Worm (Caenorhabditis elegans) whole organism, L1 larva: ENCODE results near the gene cat-4.

Source experiments
- alr-1 ChIP-seq: fragments of 200-800 bp; sonication (Bioruptor generic); optimal IDR thresholded peaks from 2 replicates; lab custom pipeline; 2018; ENCODE audit warnings: borderline replicate concordance, mild to moderate bottlenecking, missing genetic modification characterization, missing compliant biosample characterization
- ama-1 ChIP-seq: fragments of 150-350 bp; optimal IDR thresholded peaks from 2 replicates; lab custom pipeline; 2014
- blmp-1 ChIP-seq: fragments of 150-350 bp; optimal IDR thresholded peaks from 2 replicates; lab custom pipeline; 2014; ENCODE audit warnings: missing biosample characterization, missing genetic modification characterization
- ceh-8 ChIP-seq: fragments of 200-800 bp; sonication (Bioruptor generic); optimal IDR thresholded peaks from 2 replicates; lab custom pipeline; 2018; ENCODE audit warnings: mild to moderate bottlenecking, missing genetic modification characterization, moderate library complexity, missing compliant biosample characterization
- ces-1 ChIP-seq: fragments of 150-350 bp; optimal IDR thresholded peaks from 2 replicates; lab custom pipeline; 2014; ENCODE audit warnings: missing biosample characterization, missing genetic modification reagents, missing genetic modification characterization
- dpl-1 ChIP-seq, 3 experiments: fragments of 150-350 bp in 2 of 3; sonication (generic microtip) in 1 of 3; optimal IDR thresholded peaks; 2 replicates each; lab custom pipeline; 2014 to 2017; ENCODE audit warnings: missing biosample characterization in 3 of 3, missing genetic modification characterization in 3 of 3, missing genetic modification reagents in 3 of 3
- dsc-1 ChIP-seq: sonication (generic microtip); optimal IDR thresholded peaks from 2 replicates; lab custom pipeline; 2016; ENCODE audit warnings: mild to moderate bottlenecking, missing genetic modification characterization, missing compliant biosample characterization
- efl-1 ChIP-seq, 4 experiments: fragments of 150-350 bp; optimal IDR thresholded peaks in 3 of 4; peaks in 1 of 4; 1 replicate in 1 of 4; 2 replicates in 3 of 4; lab custom pipeline; 2014; ENCODE audit warnings: missing biosample characterization in 2 of 4, missing genetic modification characterization in 2 of 4, missing genetic modification reagents in 2 of 4
- efl-3 ChIP-seq: fragments of 200-800 bp; sonication (Bioruptor generic); optimal IDR thresholded peaks from 2 replicates; lab custom pipeline; 2018; ENCODE audit warnings: mild to moderate bottlenecking, missing genetic modification characterization, missing compliant biosample characterization
- egl-13 ChIP-seq: sonication (generic microtip); optimal IDR thresholded peaks from 2 replicates; lab custom pipeline; 2016; ENCODE audit warnings: missing genotype, missing genetic modification reagents, missing genetic modification characterization, missing compliant biosample characterization
- fos-1 ChIP-seq: fragments of 150-350 bp; optimal IDR thresholded peaks from 2 replicates; lab custom pipeline; 2014; ENCODE audit warnings: missing biosample characterization, missing genetic modification characterization
- irx-1 ChIP-seq: sonication (generic microtip); optimal IDR thresholded peaks from 2 replicates; lab custom pipeline; 2016; ENCODE audit warnings: missing genetic modification characterization, missing compliant biosample characterization
- jun-1 ChIP-seq: fragments of 150-350 bp; optimal IDR thresholded peaks from 2 replicates; lab custom pipeline; 2014; ENCODE audit warnings: missing biosample characterization, missing genetic modification reagents, missing genetic modification characterization
- lin-15B ChIP-seq: fragments of 150-350 bp; sonication (generic microtip); optimal IDR thresholded peaks from 3 replicates; lab custom pipeline; 2014; ENCODE audit warnings: missing biosample characterization, missing genetic modification characterization
- lsy-2 ChIP-seq, 2 experiments: fragments of 150-350 bp; optimal IDR thresholded peaks; 2 replicates each; lab custom pipeline; 2014; ENCODE audit warnings: missing biosample characterization in 2 of 2, missing genetic modification characterization in 2 of 2
- mef-2 ChIP-seq: fragments of 150-350 bp; optimal IDR thresholded peaks from 2 replicates; lab custom pipeline; 2014; ENCODE audit warnings: missing biosample characterization, missing genetic modification characterization
- nhr-28 ChIP-seq: fragments of 150-350 bp; optimal IDR thresholded peaks from 2 replicates; lab custom pipeline; 2014; ENCODE audit warnings: missing biosample characterization, missing genetic modification characterization
- nhr-47 ChIP-seq: sonication (generic microtip); optimal IDR thresholded peaks from 2 replicates; lab custom pipeline; 2016; ENCODE audit warnings: mild to moderate bottlenecking, missing genetic modification characterization, moderate library complexity, missing compliant biosample characterization
- nhr-85 ChIP-seq: sonication (generic microtip); peaks from one replicate; lab custom pipeline; 2016; ENCODE audit warnings: missing genetic modification characterization, inconsistent platforms, missing compliant biosample characterization
- pag-3 ChIP-seq: sonication (generic microtip); optimal IDR thresholded peaks from 2 replicates; lab custom pipeline; 2017; ENCODE audit warnings: missing genetic modification characterization, mild to moderate bottlenecking, missing compliant biosample characterization, antibody characterized with exemption, borderline replicate concordance; ENCODE audit not compliant: insufficient read depth
- tlp-1 ChIP-seq: fragments of 150-350 bp; optimal IDR thresholded peaks from 2 replicates; lab custom pipeline; 2014; ENCODE audit warnings: missing biosample characterization, missing genetic modification characterization
- unc-98 ChIP-seq: fragments of 200-800 bp; sonication (Bioruptor generic); IDR thresholded peaks from 2 replicates; pipeline ENCODE4 v1.3.6; 2022; ENCODE audit warnings: missing genetic modification characterization, missing compliant biosample characterization
- zag-1 ChIP-seq: fragments of 150-350 bp; optimal IDR thresholded peaks from 2 replicates; lab custom pipeline; 2014; ENCODE audit warnings: missing biosample characterization, missing genetic modification characterization
- ztf-11 ChIP-seq, 2 experiments: sonication (generic microtip); optimal IDR thresholded peaks; 2 replicates each; lab custom pipeline; 2016 to 2017; ENCODE audit warnings: missing genetic modification characterization in 2 of 2, missing biosample characterization in 1 of 2, missing compliant biosample characterization in 1 of 2

Gene cat-4

ce11 chrV:10598670-10599154 is 34.0 kb downstream of the cat-4 start, which contains the start of gene scpl-4 (continued):
- TF ChIP-seq lsy-2 (tag; optimal IDR thresholded peaks at IDR 0.05; lab: Kevin White, UChicago) = no peak
- peak in 1 of 2 experiments; percentile 1 for TF ChIP-seq efl-1 (optimal IDR thresholded peaks at IDR 0.05; lab: Kevin White, UChicago)
- TF ChIP-seq efl-1 (GFP tag; optimal IDR thresholded peaks at IDR 0.05 in 1 of 2; lab: Kevin White, UChicago) = no peak
- no peak for TF ChIP-seq pag-3 (tag; lab: Kevin White, UChicago)
- no peak for TF ChIP-seq tlp-1 (tag; lab: Kevin White, UChicago)
- TF ChIP-seq nhr-47 (tag; lab: Kevin White, UChicago) = no peak
- no peak for TF ChIP-seq jun-1
- no peak for TF ChIP-seq ceh-8 (GFP tag; lab: Kevin White, UChicago)
- TF ChIP-seq irx-1 (tag; lab: Kevin White, UChicago) = no peak
- TF ChIP-seq dpl-1 (GFP tag; optimal IDR thresholded peaks at IDR 0.05; lab: Kevin White, UChicago) = peak in 1 of 3 experiments; percentile 30
- TF ChIP-seq mef-2 = no peak
- no peak for TF ChIP-seq nhr-28 (tag; lab: Kevin White, UChicago)
- no peak for TF ChIP-seq zag-1 (tag; lab: Kevin White, UChicago)
- no peak for TF ChIP-seq ama-1 (lab: Kevin White, UChicago)

- no peak for TF ChIP-seq unc-98 (GFP tag; lab: Robert Waterston, UW)
- TF ChIP-seq nhr-85 (tag; lab: Kevin White, UChicago) = peak; percentile 62
- TF ChIP-seq ces-1 (GFP tag; lab: Kevin White, UChicago) = no peak
- no peak for TF ChIP-seq efl-3 (GFP tag; lab: Kevin White, UChicago)
- TF ChIP-seq lin-15B (tag; lab: Kevin White, UChicago) = no peak
- TF ChIP-seq ztf-11 (tag; optimal IDR thresholded peaks at IDR 0.05; lab: Kevin White, UChicago) = no peak
- peak; percentile 98 for TF ChIP-seq blmp-1 (tag; lab: Kevin White, UChicago)
These were observed 37.6 kb downstream of the cat-4 start, which contains the start of gene H27A22.1 for ce11 chrV:10602051-10602937. Gene H27A22.1 (plus strand): TSS chrV:10602555.

- no peak for TF ChIP-seq egl-13 (tag; lab: Kevin White, UChicago)
- TF ChIP-seq alr-1 (tag; lab: Kevin White, UChicago) = no peak
- no peak for TF ChIP-seq fos-1 (tag; lab: Kevin White, UChicago)
- no peak for TF ChIP-seq dsc-1 (tag; lab: Kevin White, UChicago)
These were observed 50.8 kb downstream of the cat-4 start, which contains the start of gene H09F14.1 for ce11 chrV:10615496-10615895. Gene H09F14.1 (minus strand): TSS chrV:10615596.
